Fruit fly (Drosophila melanogaster): ENCODE results near the gene CG13950.

CG13950 gene

DNA sequence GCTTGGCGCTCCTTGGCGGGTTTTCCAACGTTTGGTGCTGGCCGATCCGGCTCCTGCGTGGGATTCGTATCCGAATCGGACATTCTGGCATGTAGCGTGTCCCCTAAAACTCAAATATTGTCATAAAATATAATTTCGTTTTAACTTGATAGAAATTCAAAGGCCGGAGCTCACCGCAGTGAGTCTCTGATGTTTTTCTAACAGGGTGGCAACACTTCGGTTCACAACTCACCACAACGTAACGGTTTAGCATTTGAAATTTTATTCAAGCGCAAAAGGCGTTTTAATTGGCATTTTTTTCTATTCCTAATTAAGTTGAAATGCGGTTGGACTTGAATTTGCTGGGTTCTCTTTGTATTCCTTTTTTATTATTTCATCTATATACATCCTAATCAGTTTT lies 25.0 kb downstream of the CG13950 start, which contains the start of gene CG15824:
Gene CG15824 (minus strand): TSS at position 172 of the 400 bp plus-strand sequence.
- no peak for TF ChIP-seq noc (tag; optimal IDR thresholded peaks at IDR 0.05)

DNA sequence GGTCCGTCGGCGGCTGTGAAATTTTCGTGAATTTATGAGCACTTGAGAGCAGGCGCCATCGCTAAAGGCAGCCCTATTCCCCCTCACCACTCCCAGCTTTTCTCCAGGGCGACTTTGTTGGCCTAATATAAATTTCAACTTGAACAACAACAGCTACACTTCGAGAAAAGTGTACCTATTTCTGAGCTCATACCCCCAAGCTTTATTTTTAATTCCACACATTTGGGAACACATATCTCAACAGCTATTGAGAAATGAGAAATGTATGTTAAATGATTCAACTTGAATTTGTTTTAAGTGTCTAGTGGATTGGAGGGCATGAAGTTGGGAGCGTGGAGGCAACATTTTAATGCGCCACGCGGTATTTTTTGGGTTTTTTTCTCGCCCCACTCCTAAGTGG lies 26.7 kb downstream of the CG13950 start:
- no peak for TF ChIP-seq noc (tag; optimal IDR thresholded peaks at IDR 0.05)

DNA sequence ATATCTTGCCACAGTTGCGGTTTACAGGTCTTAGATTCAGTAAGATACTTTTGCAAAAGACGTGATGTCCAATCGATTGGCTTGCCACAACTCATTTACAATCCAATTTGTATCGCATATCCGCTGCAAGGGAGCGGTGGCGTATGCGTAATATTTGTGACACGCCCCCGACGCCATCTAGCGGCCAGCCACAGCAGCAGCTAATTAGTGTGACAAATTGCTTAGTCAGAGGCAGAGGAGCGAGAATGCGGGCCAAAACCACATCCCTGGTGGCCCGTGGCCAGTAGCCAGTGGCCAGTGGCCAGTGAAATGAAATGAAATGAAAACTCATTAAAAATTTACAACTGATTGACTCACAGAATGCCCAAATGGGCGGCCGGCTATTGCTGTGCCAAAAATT lies 27.8 kb downstream of the CG13950 start:
- no peak for TF ChIP-seq noc (tag; optimal IDR thresholded peaks at IDR 0.05)

DNA sequence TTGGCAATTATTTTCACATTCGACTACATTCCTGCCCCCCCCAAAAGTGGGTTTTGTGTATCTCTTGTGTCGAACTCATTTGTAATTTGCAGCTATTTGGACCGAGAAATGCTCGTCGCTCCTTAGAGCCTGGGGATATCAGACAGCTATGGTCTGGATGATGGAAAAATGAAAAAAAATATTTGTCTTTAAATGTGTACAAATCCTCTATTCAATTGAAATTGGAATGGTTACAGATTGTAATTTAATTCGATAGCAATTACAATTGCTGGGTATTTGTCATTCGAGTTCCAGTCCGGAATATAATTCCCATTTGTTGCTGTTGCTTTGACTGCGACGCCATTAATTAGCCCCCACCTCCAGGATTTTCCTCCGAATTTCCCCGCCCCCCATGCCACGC lies 29.8 kb downstream of the CG13950 start:
- TF ChIP-seq noc (tag; optimal IDR thresholded peaks at IDR 0.05) = no peak

DNA sequence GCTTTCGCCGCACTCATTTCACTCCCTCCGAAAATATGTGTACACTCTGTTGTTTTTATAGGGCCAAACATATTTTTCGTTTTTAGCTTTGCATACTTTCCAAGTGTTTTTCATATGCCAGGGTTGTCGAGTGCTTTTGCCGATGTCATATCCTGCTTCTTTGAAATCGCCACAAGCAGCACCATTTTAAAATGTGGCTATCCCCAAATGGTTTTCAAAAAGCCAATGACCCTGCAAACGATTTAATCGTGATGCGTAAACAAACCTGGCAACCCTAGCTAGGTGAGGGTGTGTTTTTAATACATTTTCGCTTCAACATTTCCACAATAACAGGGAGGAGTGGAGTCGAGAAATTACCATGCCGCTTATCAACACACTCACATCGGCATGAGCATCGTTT lies 32.5 kb downstream of the CG13950 start:
- TF ChIP-seq noc (tag; optimal IDR thresholded peaks at IDR 0.05) = no peak

DNA sequence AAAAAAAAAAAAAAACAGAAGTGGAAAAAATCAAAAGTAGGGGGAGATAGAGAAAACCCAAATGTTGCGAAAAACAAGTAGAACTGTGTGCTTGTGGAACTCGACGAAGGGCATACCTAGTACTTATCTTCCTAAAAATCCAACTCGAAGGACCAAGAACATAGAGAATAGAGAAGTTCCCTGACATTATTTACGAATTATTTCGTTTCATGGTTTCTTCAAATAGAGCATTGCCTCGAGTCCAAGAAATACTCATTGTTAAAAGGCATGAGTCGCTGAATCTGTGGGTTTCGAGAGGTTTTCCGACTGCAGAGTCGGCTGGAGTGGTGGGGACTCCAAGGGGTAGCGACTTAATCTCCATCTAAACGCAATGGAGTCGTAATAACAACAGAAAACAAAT lies 33.2 kb downstream of the CG13950 start:
- no peak for TF ChIP-seq noc (tag; optimal IDR thresholded peaks at IDR 0.05)

DNA sequence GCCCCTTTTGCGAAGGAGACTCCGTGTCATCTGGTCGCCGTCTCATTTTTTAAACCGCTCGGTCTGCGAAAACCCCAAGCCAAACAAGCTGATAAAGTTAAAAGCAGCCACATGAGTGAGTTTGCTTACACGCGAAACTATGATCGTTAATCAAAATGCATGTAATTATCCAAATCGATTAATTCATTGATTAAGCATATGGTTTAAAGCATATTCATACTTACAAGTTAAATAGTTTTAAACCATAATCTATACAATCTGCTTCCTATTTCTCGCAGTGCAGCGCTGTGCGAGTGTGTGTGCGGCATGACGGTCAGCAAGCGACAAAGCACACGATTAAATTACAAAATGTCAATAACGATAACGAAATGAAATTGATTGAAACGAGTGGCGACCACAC lies 35.5 kb downstream of the CG13950 start:
- no peak for TF ChIP-seq noc (tag; optimal IDR thresholded peaks at IDR 0.05)

DNA sequence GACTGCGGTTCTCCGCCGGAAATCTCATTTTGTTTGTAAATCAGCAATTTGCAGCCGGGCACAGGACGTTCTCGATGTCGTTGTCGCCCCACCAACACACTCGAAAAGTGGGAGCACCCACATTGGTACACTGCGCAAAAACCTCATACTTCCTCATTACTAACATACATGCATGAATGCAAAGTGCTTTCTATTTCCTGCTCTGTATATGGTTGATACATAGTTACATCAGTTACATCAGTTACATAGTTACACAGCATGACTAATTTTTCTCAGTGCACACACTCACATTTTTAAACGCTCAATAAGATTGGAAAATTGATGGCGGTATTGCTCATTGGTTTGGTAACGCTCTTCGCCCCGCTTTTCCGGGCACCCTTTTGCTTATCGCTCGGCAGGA lies 37.1 kb downstream of the CG13950 start:
- TF ChIP-seq noc (tag; optimal IDR thresholded peaks at IDR 0.05) = no peak

DNA sequence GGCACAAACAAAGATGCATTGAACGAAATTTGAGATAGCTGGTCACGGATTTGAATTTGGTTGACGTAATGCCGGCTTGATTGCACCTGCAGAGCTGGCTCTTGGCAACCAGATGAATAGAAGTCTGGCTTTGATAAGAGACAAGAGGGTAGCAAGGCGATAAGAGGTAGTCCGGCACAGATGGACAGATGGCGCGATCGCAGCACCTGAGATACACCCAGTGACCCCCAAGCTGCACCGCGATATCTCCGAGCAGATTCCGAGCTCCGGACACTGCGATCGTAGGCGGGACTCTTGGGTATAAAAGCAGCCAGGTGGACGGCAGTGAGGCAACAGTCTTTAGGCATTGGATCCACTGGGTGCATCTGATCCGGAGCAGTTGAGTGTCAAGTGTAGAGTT lies 38.3 kb downstream of the CG13950 start, which contains the start of gene Lsp1beta:
Gene Lsp1beta (plus strand): TSS at position 185 of the 400 bp plus-strand sequence.
- TF ChIP-seq noc (tag; optimal IDR thresholded peaks at IDR 0.05) = no peak

DNA sequence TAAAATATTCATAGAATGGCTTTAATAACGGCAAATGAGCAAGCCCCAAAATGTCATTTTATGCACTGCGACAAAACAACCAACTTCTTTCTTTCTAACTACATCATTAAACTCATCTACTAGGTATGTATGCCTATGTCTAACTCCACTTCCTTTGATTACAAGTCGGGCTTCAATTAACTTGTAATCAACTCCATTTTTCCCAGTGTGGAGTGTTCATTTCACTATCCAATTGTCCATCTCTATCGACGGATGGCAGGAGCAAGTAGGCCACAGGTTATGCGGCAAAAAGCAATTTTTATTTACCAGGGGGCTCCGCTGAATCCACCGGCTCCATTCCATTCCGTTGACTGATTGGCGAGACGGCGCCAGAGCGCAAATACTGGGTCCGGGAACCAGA lies 43.8 kb downstream of the CG13950 start:
- no peak for TF ChIP-seq noc (tag; optimal IDR thresholded peaks at IDR 0.05)
